Worm (Caenorhabditis elegans): ENCODE results near the gene nhr-192.

ce11 chrV:10081636-10082035 lies 11.2 kb upstream of the nhr-192 start, which contains the start of gene nhr-205:
- no peak for TF ChIP-seq elt-3 (tag; optimal IDR thresholded peaks at IDR 0.05)
- TF ChIP-seq sem-2 (GFP tag; optimal IDR thresholded peaks at IDR 0.05), result no peak
- no peak for TF ChIP-seq nhr-237 (tag; optimal IDR thresholded peaks at IDR 0.05)
- TF ChIP-seq nhr-76 (tag; optimal IDR thresholded peaks at IDR 0.05), result no peak
- no peak for TF ChIP-seq ham-2 (GFP tag; optimal IDR thresholded peaks at IDR 0.05)
- TF ChIP-seq lin-32 (GFP tag; optimal IDR thresholded peaks at IDR 0.05), result no peak
- TF ChIP-seq pha-4 (tag; optimal IDR thresholded peaks at IDR 0.05), result no peak
